Worm (Caenorhabditis elegans) whole organism, L4 larva: ENCODE measurements around the gene B0563.9.

Source experiments
- D1046.2 ChIP-seq: fragments of 200-800 bp; sonication (Bioruptor generic); IDR thresholded peaks from 2 replicates; pipeline ENCODE4 v1.3.6; 2022; ENCODE audit warnings: missing genetic modification characterization, missing compliant biosample characterization
- F10B5.3 ChIP-seq: sonication (generic microtip); optimal IDR thresholded peaks from 2 replicates; lab custom pipeline; 2016; ENCODE audit warnings: mild to moderate bottlenecking, missing genetic modification characterization, missing compliant biosample characterization
- F26F4.8 ChIP-seq: fragments of 200-800 bp; sonication (Bioruptor generic); conservative IDR thresholded peaks from 2 replicates; pipeline ENCODE4 v1.3.6; 2022; ENCODE audit warnings: missing genetic modification characterization, missing compliant biosample characterization
- F44E2.7 ChIP-seq: fragments of 200-800 bp; sonication (Bioruptor generic); IDR thresholded peaks from 2 replicates; pipeline ENCODE4 v2.1.2; 2022; ENCODE audit warnings: missing genetic modification characterization, missing compliant biosample characterization
- F49E8.2 ChIP-seq: sonication (generic microtip); optimal IDR thresholded peaks from 2 replicates; lab custom pipeline; 2016; ENCODE audit warnings: missing compliant biosample characterization, mild to moderate bottlenecking, missing genetic modification characterization, borderline replicate concordance
- T20F7.1 ChIP-seq: fragments of 200-800 bp; sonication (Bioruptor generic); optimal IDR thresholded peaks from 2 replicates; lab custom pipeline; 2018; ENCODE audit warnings: mild to moderate bottlenecking, missing genetic modification characterization, missing compliant biosample characterization
- Y5F2A.4 ChIP-seq: fragments of 200-800 bp; sonication (Bioruptor generic); optimal IDR thresholded peaks from 2 replicates; lab custom pipeline; 2018; ENCODE audit warnings: mild to moderate bottlenecking, missing genetic modification characterization, missing compliant biosample characterization
- ZK546.5 ChIP-seq, 2 experiments: sonication (generic microtip); optimal IDR thresholded peaks; 2 replicates each; lab custom pipeline; 2017; ENCODE audit warnings: missing biosample characterization in 2 of 2, missing genetic modification characterization in 2 of 2
- ama-1 ChIP-seq: fragments of 150-350 bp; optimal IDR thresholded peaks from 2 replicates; lab custom pipeline; 2014; ENCODE audit warnings: inconsistent platforms, mixed read lengths
- ceh-20 ChIP-seq: fragments of 200-800 bp; sonication (Bioruptor generic); IDR thresholded peaks from 2 replicates; pipeline ENCODE4 v1.3.6; 2022; ENCODE audit warnings: missing genetic modification reagents, missing genetic modification characterization, missing compliant biosample characterization
- ceh-28 ChIP-seq: fragments of 150-350 bp; optimal IDR thresholded peaks from 2 replicates; lab custom pipeline; 2014; ENCODE audit warnings: missing biosample characterization, missing genetic modification reagents, missing genetic modification characterization
- ceh-44 ChIP-seq: fragments of 200-800 bp; sonication (Bioruptor generic); IDR thresholded peaks from 2 replicates; pipeline ENCODE4 v1.3.6; 2022; ENCODE audit warnings: missing genetic modification reagents, missing genetic modification characterization, missing compliant biosample characterization
- ceh-62 ChIP-seq: sonication (generic microtip); optimal IDR thresholded peaks from 2 replicates; lab custom pipeline; 2017; ENCODE audit warnings: missing biosample characterization, missing genetic modification characterization
- ces-1 ChIP-seq: fragments of 150-350 bp; sonication (generic microtip); optimal IDR thresholded peaks from 4 replicates; lab custom pipeline; 2014; ENCODE audit warnings: missing biosample characterization, missing genetic modification reagents, missing genetic modification characterization
- daf-12 ChIP-seq: fragments of 150-350 bp; optimal IDR thresholded peaks from 2 replicates; lab custom pipeline; 2014; ENCODE audit warnings: missing biosample characterization, missing genetic modification reagents, missing genetic modification characterization
- daf-16 ChIP-seq, 3 experiments: sonication (generic microtip); optimal IDR thresholded peaks; 2 replicates each; lab custom pipeline; 2016 to 2017; ENCODE audit warnings: missing genetic modification characterization in 3 of 3, missing genetic modification reagents in 3 of 3, mild to moderate bottlenecking in 2 of 3, missing compliant biosample characterization in 2 of 3, missing biosample characterization in 1 of 3, moderate library complexity in 1 of 3
- daf-19 ChIP-seq: fragments of 200-800 bp; sonication (Bioruptor generic); conservative IDR thresholded peaks from 2 replicates; pipeline ENCODE4 v1.3.6; 2022; ENCODE audit warnings: missing genetic modification characterization, missing compliant biosample characterization
- daf-8 ChIP-seq: fragments of 200-800 bp; sonication (Bioruptor generic); IDR thresholded peaks from 2 replicates; pipeline ENCODE4 v1.3.6; 2022; ENCODE audit warnings: missing genetic modification characterization, missing compliant biosample characterization
- dmd-6 ChIP-seq: fragments of 200-800 bp; sonication (Bioruptor generic); IDR thresholded peaks from 2 replicates; pipeline ENCODE4 v1.3.6; 2022; ENCODE audit warnings: missing genetic modification reagents, missing genetic modification characterization, missing compliant biosample characterization
- dmd-8 ChIP-seq: fragments of 200-800 bp; sonication (Bioruptor generic); IDR thresholded peaks from 2 replicates; pipeline ENCODE4 v1.3.6; 2022; ENCODE audit warnings: missing genetic modification characterization, missing compliant biosample characterization
- egl-43 ChIP-seq: fragments of 200-800 bp; sonication (Bioruptor generic); IDR thresholded peaks from 2 replicates; pipeline ENCODE4 v1.3.6; 2022; ENCODE audit warnings: missing genetic modification reagents, missing genetic modification characterization, missing compliant biosample characterization
- fos-1 ChIP-seq: fragments of 150-350 bp; optimal IDR thresholded peaks from 2 replicates; lab custom pipeline; 2014; ENCODE audit warnings: missing biosample characterization, missing genetic modification characterization
- hif-1 ChIP-seq, 2 experiments: sonication (generic microtip); optimal IDR thresholded peaks; 2 replicates each; lab custom pipeline; 2016 to 2017; ENCODE audit warnings: missing compliant biosample characterization in 2 of 2, missing genetic modification characterization in 2 of 2, missing genetic modification reagents in 2 of 2, missing genotype in 2 of 2, mild to moderate bottlenecking in 1 of 2
- hlh-30 ChIP-seq: sonication (generic microtip); optimal IDR thresholded peaks from 2 replicates; lab custom pipeline; 2017; ENCODE audit warnings: antibody characterized with exemption, mild to moderate bottlenecking, missing genetic modification characterization, missing compliant biosample characterization; ENCODE audit not compliant: insufficient read depth
- hmg-1.1 ChIP-seq: fragments of 200-800 bp; sonication (Bioruptor generic); IDR thresholded peaks from 2 replicates; pipeline ENCODE4 v1.3.6; 2022; ENCODE audit warnings: missing genetic modification reagents, missing genetic modification characterization, missing compliant biosample characterization
- lim-7 ChIP-seq: fragments of 200-800 bp; sonication (Bioruptor generic); IDR thresholded peaks from 2 replicates; pipeline ENCODE4 v1.3.6; 2022; ENCODE audit warnings: missing genetic modification characterization, missing compliant biosample characterization
- lin-13 ChIP-seq: fragments of 150-350 bp; optimal IDR thresholded peaks from 2 replicates; lab custom pipeline; 2014; ENCODE audit warnings: missing biosample characterization, missing genetic modification reagents, missing genetic modification characterization
- lsy-2 ChIP-seq, 2 experiments: fragments of 150-350 bp in 1 of 2; sonication (generic microtip) in 1 of 2; optimal IDR thresholded peaks; 2 replicates each; lab custom pipeline; 2014 to 2017; ENCODE audit warnings: missing biosample characterization in 2 of 2, missing genetic modification characterization in 2 of 2
- madf-5 ChIP-seq, 2 experiments: fragments of 200-800 bp; sonication (Bioruptor generic); IDR thresholded peaks; 2 replicates each; pipeline ENCODE4 v1.3.6; 2022; ENCODE audit warnings: missing compliant biosample characterization in 2 of 2, missing genetic modification characterization in 2 of 2
- madf-9 ChIP-seq: fragments of 200-800 bp; sonication (Bioruptor generic); conservative IDR thresholded peaks from 2 replicates; pipeline ENCODE4 v1.3.6; 2022; ENCODE audit warnings: missing genetic modification reagents, missing genetic modification characterization, missing compliant biosample characterization
- mdl-1 ChIP-seq, 2 experiments: fragments of 150-350 bp in 1 of 2; sonication (generic microtip) in 1 of 2; optimal IDR thresholded peaks; 2 replicates each; lab custom pipeline; 2014 to 2017; ENCODE audit warnings: missing biosample characterization in 2 of 2, missing genetic modification characterization in 2 of 2
- mep-1 ChIP-seq: fragments of 150-350 bp; sonication (generic microtip); optimal IDR thresholded peaks from 3 replicates; lab custom pipeline; 2014; ENCODE audit warnings: missing biosample characterization, missing genetic modification characterization
- mes-2 ChIP-seq: sonication (generic microtip); optimal IDR thresholded peaks from 2 replicates; lab custom pipeline; 2016; ENCODE audit warnings: missing genotype, mild to moderate bottlenecking, missing genetic modification characterization, missing compliant biosample characterization; ENCODE audit not compliant: poor library complexity, severe bottlenecking
- mxl-3 ChIP-seq: fragments of 200-800 bp; sonication (Bioruptor generic); optimal IDR thresholded peaks from 2 replicates; lab custom pipeline; 2018; ENCODE audit warnings: mild to moderate bottlenecking, missing genetic modification characterization, missing compliant biosample characterization
- nhr-10 ChIP-seq: fragments of 150-350 bp; optimal IDR thresholded peaks from 2 replicates; lab custom pipeline; 2014; ENCODE audit warnings: missing biosample characterization, missing genetic modification characterization
- nhr-11 ChIP-seq: fragments of 150-350 bp; optimal IDR thresholded peaks from 2 replicates; lab custom pipeline; 2014; ENCODE audit warnings: missing biosample characterization, missing genetic modification characterization
- nhr-111 ChIP-seq: fragments of 200-800 bp; sonication (Bioruptor generic); optimal IDR thresholded peaks from 2 replicates; lab custom pipeline; 2018; ENCODE audit warnings: mild to moderate bottlenecking, missing genetic modification characterization, missing compliant biosample characterization
- nhr-25 ChIP-seq: sonication (generic microtip); optimal IDR thresholded peaks from 2 replicates; lab custom pipeline; 2017; ENCODE audit warnings: missing genetic modification characterization, mild to moderate bottlenecking, missing compliant biosample characterization, antibody characterized with exemption, moderate library complexity, borderline replicate concordance; ENCODE audit not compliant: insufficient read depth
- nhr-28 ChIP-seq: fragments of 150-350 bp; optimal IDR thresholded peaks from 2 replicates; lab custom pipeline; 2014; ENCODE audit warnings: missing biosample characterization, missing genetic modification characterization
- nhr-41 ChIP-seq: fragments of 200-800 bp; sonication (Bioruptor generic); IDR thresholded peaks from 2 replicates; pipeline ENCODE4 v1.3.6; 2022; ENCODE audit warnings: missing genetic modification reagents, missing genetic modification characterization, missing compliant biosample characterization
- nhr-76 ChIP-seq: fragments of 150-350 bp; optimal IDR thresholded peaks from 2 replicates; lab custom pipeline; 2014; ENCODE audit warnings: missing biosample characterization, missing genetic modification characterization
- php-3 ChIP-seq: fragments of 200-800 bp; sonication (Bioruptor generic); IDR thresholded peaks from 2 replicates; pipeline ENCODE4 v1.3.6; 2022; ENCODE audit warnings: missing genetic modification reagents, missing genetic modification characterization, missing compliant biosample characterization
- set-16 ChIP-seq: fragments of 200-800 bp; sonication (Bioruptor generic); IDR thresholded peaks from 2 replicates; pipeline ENCODE4 v1.3.6; 2022; ENCODE audit warnings: missing genetic modification reagents, missing genetic modification characterization, missing compliant biosample characterization
- skn-1 ChIP-seq: fragments of 150-350 bp; optimal IDR thresholded peaks from 2 replicates; lab custom pipeline; 2014; ENCODE audit warnings: missing biosample characterization, missing genetic modification characterization
- snpc-4 ChIP-seq: fragments of 150-350 bp; optimal IDR thresholded peaks from 2 replicates; lab custom pipeline; 2014; ENCODE audit warnings: missing biosample characterization, missing genetic modification characterization
- spr-1 ChIP-seq: sonication (generic microtip); optimal IDR thresholded peaks from 2 replicates; lab custom pipeline; 2016; ENCODE audit warnings: mild to moderate bottlenecking, missing genetic modification characterization, missing compliant biosample characterization
- spr-3 ChIP-seq: fragments of 200-800 bp; sonication (Bioruptor generic); optimal IDR thresholded peaks from 2 replicates; lab custom pipeline; 2018; ENCODE audit warnings: mild to moderate bottlenecking, missing genetic modification characterization, missing compliant biosample characterization
- tra-1 ChIP-seq: fragments of 200-800 bp; sonication (Bioruptor generic); IDR thresholded peaks from 2 replicates; pipeline ENCODE4 v1.3.6; 2022; ENCODE audit warnings: missing genetic modification reagents, missing genetic modification characterization, missing compliant biosample characterization
- unc-130 ChIP-seq: sonication (generic microtip); optimal IDR thresholded peaks from 2 replicates; lab custom pipeline; 2016; ENCODE audit warnings: missing genetic modification reagents, missing genetic modification characterization, missing compliant biosample characterization
- zip-11 ChIP-seq: fragments of 200-800 bp; sonication (Bioruptor generic); IDR thresholded peaks from 2 replicates; pipeline ENCODE4 v1.3.6; 2022; ENCODE audit warnings: missing genetic modification characterization, missing compliant biosample characterization
- zip-2 ChIP-seq: fragments of 150-350 bp; optimal IDR thresholded peaks from 2 replicates; lab custom pipeline; 2014; ENCODE audit warnings: missing biosample characterization, missing genetic modification characterization
- ztf-7 ChIP-seq: fragments of 150-350 bp; optimal IDR thresholded peaks from 2 replicates; lab custom pipeline; 2014; ENCODE audit warnings: missing biosample characterization, missing genetic modification characterization

The B0563.9 gene

ce11 chrX:9146953-9147352 is 21.4 kb upstream of the B0563.9 start (continued):
- peak; percentile 32 for TF ChIP-seq hlh-30
- no peak for TF ChIP-seq ces-1 (GFP tag; lab: Kevin White, UChicago)
- TF ChIP-seq lsy-2 (tag; optimal IDR thresholded peaks at IDR 0.05; lab: Kevin White, UChicago), result peak in 1 of 2 experiments; percentile 39
- no peak for TF ChIP-seq skn-1 (tag; lab: Kevin White, UChicago)
- no peak for TF ChIP-seq nhr-25 (tag; lab: Kevin White, UChicago)
- TF ChIP-seq ceh-20 (GFP tag; lab: Robert Waterston, UW), result peak; percentile 42; the same call in 1 of the 2 replicates
- no peak for TF ChIP-seq snpc-4 (tag; lab: Kevin White, UChicago)
- TF ChIP-seq dmd-6, result peak; percentile 32; the same call in 1 of the 2 replicates
- TF ChIP-seq nhr-10 (tag; lab: Kevin White, UChicago), result peak; percentile 8
- TF ChIP-seq nhr-11 (tag; lab: Kevin White, UChicago), result no peak
- no peak for TF ChIP-seq madf-5 (GFP tag; IDR thresholded peaks at IDR 0.05; lab: Robert Waterston, UW)
- no peak for TF ChIP-seq Y5F2A.4 (GFP tag; lab: Kevin White, UChicago)
- peak; percentile 72 for TF ChIP-seq tra-1 (GFP tag; lab: Robert Waterston, UW)
- TF ChIP-seq fos-1 (tag; lab: Kevin White, UChicago), result no peak
- no peak for TF ChIP-seq php-3
- no peak for TF ChIP-seq spr-1 (tag; lab: Kevin White, UChicago)
- no peak for TF ChIP-seq F49E8.2
- no peak for TF ChIP-seq lim-7 (GFP tag; lab: Robert Waterston, UW)
- TF ChIP-seq nhr-41, result no peak
- TF ChIP-seq ZK546.5 (tag; optimal IDR thresholded peaks at IDR 0.05; lab: Kevin White, UChicago), result no peak
- TF ChIP-seq daf-12, result no peak
- TF ChIP-seq F10B5.3 (tag; lab: Kevin White, UChicago), result no peak
- TF ChIP-seq nhr-76 (tag; lab: Kevin White, UChicago), result no peak
- TF ChIP-seq ama-1 (lab: Kevin White, UChicago), result no peak
- peak; percentile 32 for TF ChIP-seq mxl-3
- no peak for TF ChIP-seq F44E2.7
- no peak for TF ChIP-seq nhr-111 (GFP tag; lab: Kevin White, UChicago)
- no peak for TF ChIP-seq lin-13 (GFP tag; lab: Kevin White, UChicago)
- TF ChIP-seq egl-43, result no peak
- TF ChIP-seq ztf-7 (tag; lab: Kevin White, UChicago), result no peak
- TF ChIP-seq dmd-8 (GFP tag; lab: Robert Waterston, UW), result no peak
- TF ChIP-seq nhr-28, result peak; percentile 70
- no peak for TF ChIP-seq ceh-28
- peak in 1 of 2 experiments; percentile 23 for TF ChIP-seq mdl-1 (tag; optimal IDR thresholded peaks at IDR 0.05; lab: Kevin White, UChicago)
- TF ChIP-seq madf-9 (GFP tag; lab: Robert Waterston, UW), result no peak
- no peak for TF ChIP-seq daf-19
- no peak for TF ChIP-seq daf-8
- no peak for TF ChIP-seq zip-2 (tag; lab: Kevin White, UChicago)
- no peak for TF ChIP-seq set-16 (GFP tag; lab: Robert Waterston, UW)
- TF ChIP-seq hif-1 (tag; optimal IDR thresholded peaks at IDR 0.05; lab: Kevin White, UChicago), result no peak
- no peak for TF ChIP-seq daf-16 (GFP tag; optimal IDR thresholded peaks at IDR 0.05; lab: Kevin White, UChicago)
- TF ChIP-seq daf-16 (tag; optimal IDR thresholded peaks at IDR 0.05; lab: Kevin White, UChicago), result no peak
- no peak for TF ChIP-seq ceh-44 (GFP tag; lab: Robert Waterston, UW)
- TF ChIP-seq ceh-62 (tag; lab: Kevin White, UChicago), result no peak
- TF ChIP-seq mep-1, result no peak
- no peak for TF ChIP-seq F26F4.8
- TF ChIP-seq zip-11 (GFP tag; lab: Robert Waterston, UW), result no peak
- no peak for TF ChIP-seq unc-130 (GFP tag; lab: Kevin White, UChicago)
- TF ChIP-seq T20F7.1 (GFP tag; lab: Kevin White, UChicago), result no peak
- no peak for TF ChIP-seq hmg-1.1 (GFP tag; lab: Robert Waterston, UW)
- TF ChIP-seq D1046.2, result no peak
- TF ChIP-seq spr-3, result no peak
- no peak for TF ChIP-seq mes-2
